Fruit fly (Drosophila melanogaster): ENCODE data around the gene CG32694.

The CG32694 gene

DNA sequence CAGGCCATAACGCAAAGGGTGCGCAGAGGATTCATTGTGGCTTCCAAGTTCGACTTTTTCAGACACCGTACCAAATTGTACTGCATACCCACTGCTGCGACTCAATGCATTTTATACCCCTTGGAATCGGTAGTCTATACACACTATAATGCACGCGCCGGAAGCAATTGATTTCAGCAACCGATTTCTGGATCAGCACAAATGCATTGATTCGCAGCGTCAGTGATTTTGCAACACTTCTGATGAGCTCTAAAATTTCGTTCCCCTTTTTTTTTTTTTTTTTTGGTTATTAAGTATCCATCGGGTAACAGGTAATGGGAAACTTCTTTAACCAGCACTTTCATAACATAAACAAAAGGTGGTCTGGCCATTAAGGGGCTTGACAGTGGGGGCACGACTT is 63.1 kb downstream of the CG32694 start, which contains the start of gene Yp2:
Gene Yp2, minus strand, starts transcription at position 88 of the 400 bp plus-strand sequence.
- TF ChIP-seq CG11247 (GFP tag; IDR thresholded peaks at IDR 0.05): no peak
- no peak for TF ChIP-seq sd (tag; optimal IDR thresholded peaks at IDR 0.05)
- no peak for TF ChIP-seq CG31365 (tag; optimal IDR thresholded peaks at IDR 0.05)

DNA sequence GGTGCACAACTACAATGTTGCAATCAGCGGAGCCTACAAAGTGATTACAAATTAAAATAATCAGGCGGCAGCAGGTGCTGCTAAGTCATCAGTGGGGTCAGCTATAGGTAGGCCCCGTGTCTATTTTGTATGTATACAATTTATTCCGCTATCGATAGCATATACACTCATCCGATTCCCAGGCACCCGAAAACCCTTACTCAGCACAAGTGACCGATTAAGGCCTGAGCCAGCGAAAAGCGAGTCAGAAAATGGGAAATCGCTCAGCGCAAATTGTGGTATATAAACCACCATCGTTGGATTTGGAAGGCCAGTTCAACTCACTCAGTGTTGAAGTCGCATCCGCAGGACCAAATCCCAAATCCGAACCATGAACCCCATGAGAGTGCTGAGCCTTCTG is 64.1 kb downstream of the CG32694 start, which contains the start of gene Yp1:
Gene Yp1, plus strand, starts transcription at position 265 of the 400 bp plus-strand sequence.
- no peak for TF ChIP-seq CG10366 (GFP tag; IDR thresholded peaks at IDR 0.05)
